Worm (Caenorhabditis elegans): ENCODE results near the gene F53E4.2.

The F53E4.2 gene

ce11 chrV:15664053-15664661 lies 9.9 kb downstream of the F53E4.2 start (continued):
- TF ChIP-seq unc-55 (GFP tag; optimal IDR thresholded peaks at IDR 0.05) (no peak), snpc-4 (tag; optimal IDR thresholded peaks at IDR 0.05) (no peak), ztf-4 (tag; optimal IDR thresholded peaks at IDR 0.05) (no peak), aly-2 (tag; optimal IDR thresholded peaks at IDR 0.05) (no peak), lin-39 (tag; optimal IDR thresholded peaks at IDR 0.05) (no peak), skn-1 (tag; optimal IDR thresholded peaks at IDR 0.05) (no peak), nhr-237 (tag; optimal IDR thresholded peaks at IDR 0.05) (no peak), nhr-23 (tag; optimal IDR thresholded peaks at IDR 0.05) (no peak), crh-2 (tag; optimal IDR thresholded peaks at IDR 0.05) (peak; percentile 47)

- TF ChIP-seq nhr-77 (tag; optimal IDR thresholded peaks at IDR 0.05) (no peak), nhr-25 (tag; optimal IDR thresholded peaks at IDR 0.05) (no peak), elt-1 (tag; optimal IDR thresholded peaks at IDR 0.05) (no peak), R02D3.7 (tag; optimal IDR thresholded peaks at IDR 0.05) (no peak), unc-62 (GFP tag; optimal IDR thresholded peaks at IDR 0.05) (no peak), ztf-11 (tag; optimal IDR thresholded peaks at IDR 0.05) (no peak), unc-55 (GFP tag; optimal IDR thresholded peaks at IDR 0.05) (no peak), skn-1 (tag; optimal IDR thresholded peaks at IDR 0.05) (peak; percentile 46), nhr-129 (tag; optimal IDR thresholded peaks at IDR 0.05) (no peak), ztf-1 (GFP tag; conservative IDR thresholded peaks at IDR 0.05) (no peak), mbf-1 (tag; optimal IDR thresholded peaks at IDR 0.05) (no peak), fos-1 (tag; optimal IDR thresholded peaks at IDR 0.05) (peak; percentile 82), aly-2 (tag; optimal IDR thresholded peaks at IDR 0.05) (no peak), mdl-1 (tag; optimal IDR thresholded peaks at IDR 0.05) (peak in 1 of 2 experiments; percentile 67), dmd-4 (tag; optimal IDR thresholded peaks at IDR 0.05) (no peak), alr-1 (tag; optimal IDR thresholded peaks at IDR 0.05) (no peak), nhr-21 (tag; optimal IDR thresholded peaks at IDR 0.05) (no peak), zag-1 (tag; optimal IDR thresholded peaks at IDR 0.05) (no peak), ama-1 (optimal IDR thresholded peaks at IDR 0.05) (no peak), lsy-2 (tag; optimal IDR thresholded peaks at IDR 0.05) (no peak), nhr-12 (tag; optimal IDR thresholded peaks at IDR 0.05) (no peak), ceh-16 (tag; optimal IDR thresholded peaks at IDR 0.05) (no peak), Y55F3AM.14 (GFP tag; optimal IDR thresholded peaks at IDR 0.05) (no peak), snpc-4 (tag; optimal IDR thresholded peaks at IDR 0.05) (no peak), nhr-10 (tag; optimal IDR thresholded peaks at IDR 0.05) (no peak), lin-13 (GFP tag; optimal IDR thresholded peaks at IDR 0.05) (no peak), nhr-23 (tag; optimal IDR thresholded peaks at IDR 0.05) (no peak), ztf-4 (tag; optimal IDR thresholded peaks at IDR 0.05) (no peak), egl-27 (tag; optimal IDR thresholded peaks at IDR 0.05) (no peak), ZK546.5 (tag; optimal IDR thresholded peaks at IDR 0.05) (no peak), crh-2 (tag; optimal IDR thresholded peaks at IDR 0.05) (peak; percentile 72), peb-1 (tag; optimal IDR thresholded peaks at IDR 0.05) (no peak), gmeb-1 (tag; optimal IDR thresholded peaks at IDR 0.05) (peak; percentile 65), nhr-237 (tag; optimal IDR thresholded peaks at IDR 0.05) (no peak), nhr-11 (tag; optimal IDR thresholded peaks at IDR 0.05) (no peak), elt-3 (tag; optimal IDR thresholded peaks at IDR 0.05) (no peak), mab-5 (tag; optimal IDR thresholded peaks at IDR 0.05) (no peak), nhr-6 (tag; optimal IDR thresholded peaks at IDR 0.05) (no peak), lin-39 (tag; optimal IDR thresholded peaks at IDR 0.05) (no peak), blmp-1 (tag; optimal IDR thresholded peaks at IDR 0.05; ENCODE audit: insufficient read depth) (peak; percentile 67), sma-3 (GFP tag; optimal IDR thresholded peaks at IDR 0.05) (peak; percentile 33), C34F6.9 (tag; optimal IDR thresholded peaks at IDR 0.05) (no peak), sma-9 (GFP tag; optimal IDR thresholded peaks at IDR 0.05) (peak; percentile 85), sma-9 (tag; optimal IDR thresholded peaks at IDR 0.05) (no peak), ceh-82 (tag; optimal IDR thresholded peaks at IDR 0.05) (no peak), lin-11 (tag; optimal IDR thresholded peaks at IDR 0.05) (no peak), unc-39 (tag; optimal IDR thresholded peaks at IDR 0.05) (no peak), sem-4 (tag; optimal IDR thresholded peaks at IDR 0.05) (no peak), F13H6.1 (tag; optimal IDR thresholded peaks at IDR 0.05) (peak; percentile 66)
Observed at ce11 chrV:15666718-15667117, 12.5 kb downstream of the F53E4.2 start.
